Fruit fly (Drosophila melanogaster) whole organism, embryonic: ENCODE data around the gene Art4.

Experiments used
- ATbp ChIP-seq: fragments of 200-800 bp; sonication (Bioruptor generic); optimal IDR thresholded peaks from 2 replicates; lab custom pipeline; 2017; ENCODE audit warnings: missing biosample characterization, mild to moderate bottlenecking, missing genetic modification characterization, missing genetic modification reagents
- Ada2b ChIP-seq: fragments of 200-800 bp; sonication (Bioruptor generic); IDR thresholded peaks from 2 replicates; pipeline ENCODE4 v1.3.6; 2022; ENCODE audit warnings: missing biosample characterization, missing genetic modification characterization
- Aef1 ChIP-seq: fragments of 200-800 bp; sonication (Bioruptor generic); IDR thresholded peaks from 3 replicates; pipeline ENCODE4 v1.3.6; 2022; ENCODE audit warnings: missing biosample characterization, missing genetic modification characterization
- CG10431 ChIP-seq: fragments of 200-800 bp; sonication (Bioruptor generic); optimal IDR thresholded peaks from 3 replicates; lab custom pipeline; 2018; ENCODE audit warnings: missing biosample characterization, mild to moderate bottlenecking, missing genetic modification characterization
- CG10979 ChIP-seq: fragments of 200-800 bp; sonication (Bioruptor generic); optimal IDR thresholded peaks from 2 replicates; lab custom pipeline; 2018; ENCODE audit warnings: missing biosample characterization, mild to moderate bottlenecking, missing genetic modification characterization, moderate library complexity
- CG12104 ChIP-seq: fragments of 200-800 bp; sonication (Bioruptor generic); optimal IDR thresholded peaks from 3 replicates; lab custom pipeline; 2016; ENCODE audit warnings: missing biosample characterization, missing genetic modification characterization
- CG12219 ChIP-seq: fragments of 200-800 bp; sonication (Bioruptor generic); optimal IDR thresholded peaks from 3 replicates; lab custom pipeline; 2018; ENCODE audit warnings: missing biosample characterization, mild to moderate bottlenecking, missing genetic modification characterization
- CG12236 ChIP-seq: fragments of 200-800 bp; sonication (Bioruptor generic); optimal IDR thresholded peaks from 2 replicates; lab custom pipeline; 2016; ENCODE audit warnings: missing biosample characterization, missing genetic modification characterization
- CG12659 ChIP-seq: fragments of 200-800 bp; sonication (Bioruptor generic); optimal IDR thresholded peaks from 3 replicates; lab custom pipeline; 2017; ENCODE audit warnings: mild to moderate bottlenecking, missing biosample characterization, missing genetic modification reagents, missing genetic modification characterization
- CG13123 ChIP-seq: fragments of 200-800 bp; sonication (Bioruptor generic); optimal IDR thresholded peaks from 2 replicates; lab custom pipeline; 2016; ENCODE audit warnings: missing biosample characterization, missing genetic modification characterization
- CG1602 ChIP-seq: fragments of 200-800 bp; sonication (Bioruptor generic); optimal IDR thresholded peaks from 3 replicates; lab custom pipeline; 2016; ENCODE audit warnings: missing biosample characterization, missing genetic modification characterization
- CG16863 ChIP-seq: fragments of 200-800 bp; sonication (Bioruptor generic); optimal IDR thresholded peaks from 3 replicates; lab custom pipeline; 2016; ENCODE audit warnings: missing biosample characterization, missing genetic modification characterization
- CG17328 ChIP-seq: fragments of 200-800 bp; sonication (Bioruptor generic); IDR thresholded peaks from 2 replicates; pipeline ENCODE4 v1.3.6; 2022; ENCODE audit warnings: missing biosample characterization, missing genetic modification characterization
- CG17802 ChIP-seq: fragments of 200-800 bp; sonication (Bioruptor generic); optimal IDR thresholded peaks from 2 replicates; lab custom pipeline; 2018; ENCODE audit warnings: missing biosample characterization, mild to moderate bottlenecking, missing genetic modification characterization, moderate library complexity
- CG18599 ChIP-seq: fragments of 200-800 bp; sonication (Bioruptor generic); optimal IDR thresholded peaks from 3 replicates; lab custom pipeline; 2017; ENCODE audit warnings: missing biosample characterization, missing genetic modification characterization, mild to moderate bottlenecking, moderate library complexity, missing genetic modification reagents
- CG5245 ChIP-seq: fragments of 200-800 bp; sonication (Bioruptor generic); optimal IDR thresholded peaks from 3 replicates; lab custom pipeline; 2016; ENCODE audit warnings: missing biosample characterization, missing genetic modification characterization
- CG6254 ChIP-seq: fragments of 200-800 bp; sonication (Bioruptor generic); optimal IDR thresholded peaks from 3 replicates; lab custom pipeline; 2017; ENCODE audit warnings: mild to moderate bottlenecking, missing biosample characterization, missing genetic modification reagents, missing genetic modification characterization
- CG6791 ChIP-seq: fragments of 200-800 bp; sonication (Bioruptor generic); IDR thresholded peaks from 3 replicates; pipeline ENCODE4 v1.3.6; 2022; ENCODE audit warnings: missing biosample characterization, missing genetic modification characterization; ENCODE audit not compliant: partially characterized antibody
- CG9215 ChIP-seq: fragments of 200-800 bp; sonication (Bioruptor generic); IDR thresholded peaks from 2 replicates; pipeline ENCODE4 v1.3.6; 2022; ENCODE audit warnings: missing biosample characterization, missing genetic modification characterization
- Camta ChIP-seq: fragments of 200-800 bp; sonication (Bioruptor generic); optimal IDR thresholded peaks from 2 replicates; lab custom pipeline; 2016; ENCODE audit warnings: missing biosample characterization, missing genetic modification characterization
- Dref ChIP-seq: fragments of 200-800 bp; sonication (Bioruptor generic); IDR thresholded peaks from 2 replicates; pipeline ENCODE4 v1.3.6; 2022; ENCODE audit warnings: missing biosample characterization, missing genetic modification characterization
- ERR ChIP-seq: fragments of 200-800 bp; sonication (Bioruptor generic); optimal IDR thresholded peaks from 2 replicates; lab custom pipeline; 2016; ENCODE audit warnings: missing biosample characterization, missing genetic modification characterization
- Ets65A ChIP-seq: fragments of 200-800 bp; sonication (Bioruptor generic); peaks from one replicate; lab custom pipeline; 2016; ENCODE audit warnings: missing biosample characterization, missing genetic modification characterization
- HLH4C ChIP-seq: fragments of 200-800 bp; sonication (Bioruptor generic); IDR thresholded peaks from 3 replicates; pipeline ENCODE4 v1.3.6; 2022; ENCODE audit warnings: missing biosample characterization, missing genetic modification characterization; ENCODE audit not compliant: partially characterized antibody
- Hr3 ChIP-seq: fragments of 200-800 bp; sonication (Bioruptor generic); optimal IDR thresholded peaks from 3 replicates; lab custom pipeline; 2016; ENCODE audit warnings: missing biosample characterization, missing genetic modification characterization
- MESR4 ChIP-seq: fragments of 200-800 bp; sonication (Bioruptor generic); optimal IDR thresholded peaks from 2 replicates; lab custom pipeline; 2018; ENCODE audit warnings: missing biosample characterization, mild to moderate bottlenecking, missing genetic modification characterization, moderate library complexity
- Opbp ChIP-seq: fragments of 200-800 bp; sonication (Bioruptor generic); IDR thresholded peaks from 3 replicates; pipeline ENCODE4 v1.3.6; 2022; ENCODE audit warnings: missing biosample characterization, missing genetic modification characterization; ENCODE audit not compliant: partially characterized antibody
- YL-1 ChIP-seq: fragments of 200-800 bp; sonication (Bioruptor generic); optimal IDR thresholded peaks from 3 replicates; lab custom pipeline; 2017; ENCODE audit warnings: missing biosample characterization, mild to moderate bottlenecking, missing genetic modification characterization
- ato ChIP-seq: fragments of 200-800 bp; sonication (Bioruptor generic); IDR thresholded peaks from 2 replicates; pipeline ENCODE4 v1.3.6; 2022; ENCODE audit warnings: missing biosample characterization, missing genetic modification characterization; ENCODE audit not compliant: partially characterized antibody
- cad ChIP-seq: fragments of >200 bp; optimal IDR thresholded peaks from 2 replicates; lab custom pipeline; 2017; ENCODE audit warnings: missing biosample characterization, missing genetic modification characterization
- cato ChIP-seq: fragments of 200-800 bp; sonication (Bioruptor generic); optimal IDR thresholded peaks from 2 replicates; lab custom pipeline; 2016; ENCODE audit warnings: missing biosample characterization, missing genetic modification characterization, borderline replicate concordance
- cwo ChIP-seq: fragments of 200-800 bp; sonication (Bioruptor generic); optimal IDR thresholded peaks from 3 replicates; lab custom pipeline; 2017; ENCODE audit warnings: missing biosample characterization, missing genetic modification characterization, mild to moderate bottlenecking, moderate library complexity, missing genetic modification reagents
- da ChIP-seq: fragments of 200-800 bp; sonication (Bioruptor generic); optimal IDR thresholded peaks from 2 replicates; lab custom pipeline; 2016; ENCODE audit warnings: missing biosample characterization, missing genetic modification characterization
- gcm ChIP-seq: fragments of 200-800 bp; sonication (Bioruptor generic); optimal IDR thresholded peaks from 2 replicates; lab custom pipeline; 2019; ENCODE audit warnings: missing biosample characterization, mild to moderate bottlenecking, missing genetic modification characterization, moderate library complexity
- gfzf ChIP-seq: fragments of 200-800 bp; sonication (Bioruptor generic); optimal IDR thresholded peaks from 2 replicates; lab custom pipeline; 2016; ENCODE audit warnings: missing biosample characterization, mild to moderate bottlenecking, missing genetic modification characterization, moderate library complexity
- hbn ChIP-seq: fragments of 200-800 bp; sonication (Bioruptor generic); IDR thresholded peaks from 2 replicates; pipeline ENCODE4 v1.3.6; 2022; ENCODE audit warnings: missing biosample characterization, missing genetic modification characterization; ENCODE audit not compliant: partially characterized antibody
- hkb ChIP-seq, 2 experiments: fragments of 200-800 bp in 1 of 2; fragments of >200 bp in 1 of 2; sonication (Bioruptor generic) in 1 of 2; IDR thresholded peaks in 1 of 2; optimal IDR thresholded peaks in 1 of 2; 2 replicates each; pipeline versions ENCODE4 v1.3.6 to Lab custom; 2017 to 2022; ENCODE audit warnings: missing biosample characterization in 1 of 2, missing genetic modification characterization in 1 of 2
- hth ChIP-seq: fragments of >200 bp; optimal IDR thresholded peaks from 2 replicates; lab custom pipeline; 2017; ENCODE audit warnings: inconsistent platforms
- jumu ChIP-seq: fragments of 200-800 bp; sonication (Bioruptor generic); optimal IDR thresholded peaks from 3 replicates; lab custom pipeline; 2016; ENCODE audit warnings: missing biosample characterization, missing genetic modification characterization
- lbe ChIP-seq: fragments of 200-800 bp; sonication (Bioruptor generic); optimal IDR thresholded peaks from 2 replicates; lab custom pipeline; 2016; ENCODE audit warnings: missing biosample characterization, mild to moderate bottlenecking, missing genetic modification characterization
- nerfin-1 ChIP-seq: fragments of 200-800 bp; sonication (Bioruptor generic); optimal IDR thresholded peaks from 3 replicates; lab custom pipeline; 2019; ENCODE audit warnings: missing biosample characterization, mild to moderate bottlenecking, missing genetic modification characterization, moderate library complexity
- peb ChIP-seq: fragments of 200-800 bp; sonication (Bioruptor generic); IDR thresholded peaks from 2 replicates; pipeline ENCODE4 v1.3.6; 2022; ENCODE audit warnings: missing biosample characterization, missing genetic modification characterization
- pho ChIP-seq: fragments of 200-800 bp; sonication (Bioruptor generic); optimal IDR thresholded peaks from 2 replicates; lab custom pipeline; 2016; ENCODE audit warnings: missing biosample characterization, missing genetic modification characterization
- phol ChIP-seq: fragments of 200-800 bp; sonication (Bioruptor generic); optimal IDR thresholded peaks from 3 replicates; lab custom pipeline; 2018; ENCODE audit warnings: missing biosample characterization, mild to moderate bottlenecking, missing genetic modification characterization, moderate library complexity
- psq ChIP-seq: fragments of 200-800 bp; sonication (Bioruptor generic); optimal IDR thresholded peaks from 2 replicates; lab custom pipeline; 2017; ENCODE audit warnings: missing biosample characterization, missing genetic modification characterization
- pum ChIP-seq: fragments of 200-800 bp; sonication (Bioruptor generic); optimal IDR thresholded peaks from 2 replicates; lab custom pipeline; 2016; ENCODE audit warnings: missing biosample characterization, missing genetic modification characterization
- pzg ChIP-seq: fragments of 200-800 bp; sonication (Bioruptor generic); optimal IDR thresholded peaks from 3 replicates; lab custom pipeline; 2018; ENCODE audit warnings: missing biosample characterization, mild to moderate bottlenecking, missing genetic modification characterization, moderate library complexity
- sc ChIP-seq, 3 experiments: fragments of >200 bp in 2 of 3; fragments of 200-800 bp in 1 of 3; sonication (Bioruptor generic) in 1 of 3; optimal IDR thresholded peaks; 2 replicates in 2 of 3; 3 replicates in 1 of 3; lab custom pipeline; 2017; ENCODE audit warnings: mild to moderate bottlenecking in 1 of 3, missing biosample characterization in 1 of 3, missing genetic modification characterization in 1 of 3, missing genetic modification reagents in 1 of 3
- sna ChIP-seq: fragments of 200-800 bp; sonication (Bioruptor generic); IDR thresholded peaks from 2 replicates; pipeline ENCODE4 v1.3.6; 2022; ENCODE audit warnings: missing biosample characterization, missing genetic modification characterization; ENCODE audit not compliant: partially characterized antibody
- sob ChIP-seq: fragments of 200-800 bp; sonication (Bioruptor generic); IDR thresholded peaks from 2 replicates; pipeline ENCODE4 v1.3.6; 2022; ENCODE audit warnings: missing biosample characterization, missing genetic modification characterization

The Art4 gene

dm6 chr3R:9938495-9938894 is 47.4 kb downstream of the Art4 start (continued):
- TF ChIP-seq CG6791 (GFP tag; lab: Robert Waterston, UW), result no peak
- peak; percentile 7 for TF ChIP-seq pho (GFP tag; lab: Kevin White, UChicago)
- TF ChIP-seq cad (GFP tag; lab: Kevin White, UChicago), result no peak
- TF ChIP-seq CG9215 (GFP tag; lab: Robert Waterston, UW), result no peak
- peak; percentile 38 for TF ChIP-seq Ets65A
- TF ChIP-seq CG10431 (GFP tag; lab: Kevin White, UChicago), result no peak
- TF ChIP-seq CG12104, result no peak
- TF ChIP-seq peb (GFP tag; lab: Robert Waterston, UW), result no peak
- no peak for TF ChIP-seq CG13123 (GFP tag; lab: Kevin White, UChicago)
- no peak for TF ChIP-seq YL-1 (GFP tag; lab: Kevin White, UChicago)
- no peak for TF ChIP-seq gfzf
- TF ChIP-seq hth (lab: Kevin White, UChicago), result no peak
- no peak for TF ChIP-seq lbe
- 0 out of 2 replicates have a peak, but pooled peaks have one; percentile 21 for TF ChIP-seq Ada2b (GFP tag; lab: Robert Waterston, UW)
- no peak for TF ChIP-seq da
- TF ChIP-seq gcm (GFP tag; lab: Kevin White, UChicago), result no peak
- no peak for TF ChIP-seq pum (GFP tag; lab: Kevin White, UChicago)
- no peak for TF ChIP-seq CG16863 (GFP tag; lab: Kevin White, UChicago)
- TF ChIP-seq sob (GFP tag; lab: Robert Waterston, UW), result peak; percentile 47; the same call in 1 of the 2 replicates
- no peak for TF ChIP-seq Dref
- no peak for TF ChIP-seq CG1602 (GFP tag; lab: Kevin White, UChicago)
- TF ChIP-seq CG6254 (GFP tag; lab: Kevin White, UChicago), result no peak
- TF ChIP-seq Hr3 (GFP tag; lab: Kevin White, UChicago), result no peak
- TF ChIP-seq jumu (GFP tag; lab: Kevin White, UChicago), result peak; percentile 24
- peak; percentile 80 for TF ChIP-seq CG18599 (GFP tag; lab: Kevin White, UChicago)
- TF ChIP-seq cwo (GFP tag; lab: Kevin White, UChicago), result peak; percentile 8
- TF ChIP-seq sna (GFP tag; lab: Robert Waterston, UW), result no peak
- peak; percentile 6 for TF ChIP-seq phol (tag; lab: Kevin White, UChicago)
- no peak for TF ChIP-seq CG10979 (tag; lab: Kevin White, UChicago)
- no peak for TF ChIP-seq HLH4C (GFP tag; lab: Robert Waterston, UW)
- TF ChIP-seq pzg (GFP tag; lab: Kevin White, UChicago), result no peak
- TF ChIP-seq CG17802 (tag; lab: Kevin White, UChicago), result no peak
- no peak for TF ChIP-seq Opbp
- no peak for TF ChIP-seq ato (GFP tag; lab: Robert Waterston, UW)
- TF ChIP-seq CG12219 (GFP tag; lab: Kevin White, UChicago), result no peak
- 0 out of 3 replicates have a peak, but pooled peaks have one; percentile 27 for TF ChIP-seq Aef1
- peak; percentile 11 for TF ChIP-seq CG12659 (GFP tag; lab: Kevin White, UChicago)
- TF ChIP-seq psq (GFP tag; lab: Kevin White, UChicago), result no peak
- no peak for TF ChIP-seq CG17328 (GFP tag; lab: Robert Waterston, UW)
- no peak for TF ChIP-seq hbn (GFP tag; lab: Robert Waterston, UW)
- no peak for TF ChIP-seq CG12236 (GFP tag; lab: Kevin White, UChicago)
- no peak for TF ChIP-seq ERR (GFP tag; lab: Kevin White, UChicago)
- TF ChIP-seq ATbp (GFP tag; lab: Kevin White, UChicago), result no peak
- no peak for TF ChIP-seq MESR4 (GFP tag; lab: Kevin White, UChicago)
- TF ChIP-seq nerfin-1 (tag; lab: Kevin White, UChicago), result no peak
- TF ChIP-seq sc (optimal IDR thresholded peaks at IDR 0.05; lab: Kevin White, UChicago), result no peak
- TF ChIP-seq sc (GFP tag; optimal IDR thresholded peaks at IDR 0.05; lab: Kevin White, UChicago), result no peak
- no peak for TF ChIP-seq Camta (GFP tag; lab: Kevin White, UChicago)
- TF ChIP-seq hkb (optimal IDR thresholded peaks at IDR 0.05; lab: Kevin White, UChicago), result no peak
- TF ChIP-seq hkb (GFP tag; IDR thresholded peaks at IDR 0.05; lab: Robert Waterston, UW), result 0 out of 2 replicates have a peak, but pooled peaks have one; percentile 20
- no peak for TF ChIP-seq CG5245 (GFP tag; lab: Kevin White, UChicago)
- no peak for TF ChIP-seq cato (GFP tag; lab: Kevin White, UChicago)
